Worm (Caenorhabditis elegans): Measurements from ENCODE around the gene R05D3.12.

DNA sequence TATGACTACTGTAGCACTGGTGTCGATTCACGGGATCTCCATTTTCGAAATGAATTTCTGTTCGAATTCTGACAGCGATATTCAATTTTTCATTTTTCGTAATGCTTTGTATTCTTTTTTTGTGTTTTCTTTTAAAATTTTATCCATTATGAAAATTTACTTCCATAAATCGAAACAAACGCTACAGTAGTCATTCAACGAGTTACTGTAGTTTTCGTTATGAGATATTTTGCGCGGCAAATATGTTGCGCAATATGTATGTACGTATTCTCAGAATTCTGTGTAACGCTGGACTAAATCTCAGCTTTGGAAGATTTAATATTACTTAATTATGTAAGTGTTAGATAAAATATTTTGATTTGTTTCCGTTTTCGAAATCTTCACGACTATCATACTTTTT lies 11.6 kb upstream of the R05D3.12 start:
- TF ChIP-seq F13C5.2 (tag; optimal IDR thresholded peaks at IDR 0.05) (no peak), sea-1 (GFP tag; conservative IDR thresholded peaks at IDR 0.05) (no peak), flt-1 (GFP tag; IDR thresholded peaks at IDR 0.05) (no peak), tra-4 (tag; optimal IDR thresholded peaks at IDR 0.05) (no peak), ama-1 (optimal IDR thresholded peaks at IDR 0.05) (no peak), tbx-37 (GFP tag; conservative IDR thresholded peaks at IDR 0.05) (no peak), ceh-36 (tag; optimal IDR thresholded peaks at IDR 0.05) (no peak), ets-7 (tag; optimal IDR thresholded peaks at IDR 0.05) (no peak), hmbx-1 (tag; optimal IDR thresholded peaks at IDR 0.05) (no peak)

Data from whole organism, early embryonic.